Worm (Caenorhabditis elegans): Measurements from ENCODE around the gene romo-1.

ce11 chrII:13189363-13189762 lies 48.3 kb downstream of the romo-1 start:
- no peak for TF ChIP-seq Y95B8A.8 (GFP tag; IDR thresholded peaks at IDR 0.05)
- no peak for TF ChIP-seq nhr-179 (tag; optimal IDR thresholded peaks at IDR 0.05)
- TF ChIP-seq ceh-91 (GFP tag; IDR thresholded peaks at IDR 0.05) = no peak
- TF ChIP-seq lsl-1 (GFP tag; optimal IDR thresholded peaks at IDR 0.05) = no peak
- TF ChIP-seq Y53F4B.3 (GFP tag; IDR thresholded peaks at IDR 0.05) = no peak
- no peak for TF ChIP-seq unc-62 (GFP tag; optimal IDR thresholded peaks at IDR 0.05)
- no peak for TF ChIP-seq lin-35 (GFP tag; optimal IDR thresholded peaks at IDR 0.05)
- peak; percentile 10; the same call in 1 of the 2 replicates for TF ChIP-seq egrh-3 (GFP tag; IDR thresholded peaks at IDR 0.05)
- no peak for TF ChIP-seq zim-3 (tag; optimal IDR thresholded peaks at IDR 0.05)
- no peak for TF ChIP-seq snpc-4 (GFP tag; optimal IDR thresholded peaks at IDR 0.05)
- TF ChIP-seq snpc-4 (tag; optimal IDR thresholded peaks at IDR 0.05) = no peak
- TF ChIP-seq snpc-1.3 (tag; optimal IDR thresholded peaks at IDR 0.05; ENCODE audit: insufficient read depth) = no peak
- no peak for TF ChIP-seq lin-26 (GFP tag; IDR thresholded peaks at IDR 0.05)
- no peak for TF ChIP-seq hsf-1 (GFP tag; IDR thresholded peaks at IDR 0.05)

Data from whole organism, young adult.